Worm (Caenorhabditis elegans): ENCODE measurements around the gene F54D12.7.
A peak's percentile ranks its signal among the peaks of the same experiment; 100 is the strongest.

- TF ChIP-seq ref-2 (tag; optimal IDR thresholded peaks at IDR 0.05) (no peak), pha-2 (tag; optimal IDR thresholded peaks at IDR 0.05) (no peak), ceh-2 (tag; optimal IDR thresholded peaks at IDR 0.05) (no peak), elt-2 (tag; optimal IDR thresholded peaks at IDR 0.05) (no peak), tbx-2 (tag; optimal IDR thresholded peaks at IDR 0.05) (no peak), nfya-1 (tag; optimal IDR thresholded peaks at IDR 0.05) (no peak), nhr-11 (tag; optimal IDR thresholded peaks at IDR 0.05) (no peak), syd-9 (tag; optimal IDR thresholded peaks at IDR 0.05) (no peak), ceh-31 (tag; optimal IDR thresholded peaks at IDR 0.05) (peak; percentile 28), ama-1 (optimal IDR thresholded peaks at IDR 0.05) (no peak), ets-4 (tag; optimal IDR thresholded peaks at IDR 0.05) (no peak)
These were observed 43.8 kb downstream of the F54D12.7 start for ce11 chrII:1341416-1341815.

All from whole organism, late embryonic.